Worm (Caenorhabditis elegans) whole organism, early embryonic: Measurements from ENCODE around the gene T24H10.1.

Experiments
- aly-1 ChIP-seq: sonication (generic microtip); optimal IDR thresholded peaks from 2 replicates; lab custom pipeline; 2016; ENCODE audit warnings: missing genetic modification characterization, missing compliant biosample characterization
- ama-1 ChIP-seq: fragments of 150-350 bp; optimal IDR thresholded peaks from 2 replicates; lab custom pipeline; 2014
- flt-1 ChIP-seq: fragments of 200-800 bp; sonication (Bioruptor generic); IDR thresholded peaks from 2 replicates; pipeline ENCODE4 v1.3.6; 2022; ENCODE audit warnings: missing genetic modification characterization, missing compliant biosample characterization
- scrt-1 ChIP-seq: fragments of 200-800 bp; sonication (Bioruptor generic); IDR thresholded peaks from 2 replicates; pipeline ENCODE4 v1.3.6; 2022; ENCODE audit warnings: missing genetic modification characterization, missing compliant biosample characterization
- tbx-11 ChIP-seq: fragments of 200-800 bp; sonication (Bioruptor generic); IDR thresholded peaks from 2 replicates; pipeline ENCODE4 v1.3.6; 2022; ENCODE audit warnings: missing genetic modification characterization, missing compliant biosample characterization
- tbx-37 ChIP-seq: fragments of 200-800 bp; sonication (Bioruptor generic); conservative IDR thresholded peaks from 2 replicates; pipeline ENCODE4 v1.3.6; 2022; ENCODE audit warnings: missing genetic modification reagents, missing genetic modification characterization, missing compliant biosample characterization
- tra-4 ChIP-seq: sonication (generic microtip); optimal IDR thresholded peaks from 2 replicates; lab custom pipeline; 2017; ENCODE audit warnings: missing genetic modification characterization, missing compliant biosample characterization

DNA sequence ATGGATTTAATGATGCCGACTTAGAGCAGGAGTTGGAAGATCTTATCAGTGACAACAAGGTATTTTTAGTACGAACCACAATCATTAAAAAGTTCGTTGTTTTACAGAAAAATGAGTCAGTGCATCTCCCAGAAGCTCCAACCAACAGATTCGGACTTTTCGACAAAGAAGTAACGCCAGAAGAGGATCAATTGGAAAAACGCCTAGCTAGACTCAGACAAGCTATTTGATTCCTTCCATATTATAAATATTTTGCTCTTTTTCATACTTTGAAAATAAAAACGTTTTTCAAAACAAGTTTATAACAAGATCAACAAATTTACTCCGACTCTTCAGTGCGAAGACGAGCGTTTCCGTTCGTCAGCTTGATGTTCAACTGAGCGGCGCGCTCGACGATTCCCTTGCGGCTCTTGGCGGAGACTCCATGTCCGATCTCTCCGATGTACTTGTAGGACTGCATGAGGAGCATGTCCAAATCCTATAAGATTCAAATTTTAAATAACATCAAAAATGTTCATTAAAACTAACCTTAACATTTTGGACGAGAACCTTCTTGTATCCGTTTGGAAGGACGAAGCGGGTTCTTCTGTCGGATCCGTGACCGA lies 42.9 kb upstream of the T24H10.1 start:
- TF ChIP-seq ama-1, result no peak
- no peak for TF ChIP-seq scrt-1
- TF ChIP-seq tbx-37 (GFP tag; lab: Robert Waterston, UW), result no peak
- TF ChIP-seq flt-1 (GFP tag; lab: Robert Waterston, UW), result no peak
- no peak for TF ChIP-seq tra-4 (tag; lab: Kevin White, UChicago)
- TF ChIP-seq aly-1, result no peak
- TF ChIP-seq tbx-11 (GFP tag; lab: Robert Waterston, UW), result no peak
